Worm (Caenorhabditis elegans) whole organism, young adult: ENCODE measurements around the gene arcp-1.

ENCODE experiments used
- B0336.3 ChIP-seq: fragments of 200-800 bp; sonication (Bioruptor generic); IDR thresholded peaks from 2 replicates; pipeline ENCODE4 v1.3.6; 2022; ENCODE audit warnings: missing genetic modification characterization, missing compliant biosample characterization
- C06A6.2 ChIP-seq: fragments of 200-800 bp; sonication (Bioruptor generic); conservative IDR thresholded peaks from 2 replicates; pipeline ENCODE4 v1.3.6; 2022; ENCODE audit warnings: missing genetic modification characterization, missing compliant biosample characterization
- D2030.7 ChIP-seq: fragments of 200-800 bp; sonication (Bioruptor generic); IDR thresholded peaks from 2 replicates; pipeline ENCODE4 v1.3.6; 2022; ENCODE audit warnings: missing genetic modification reagents, missing genetic modification characterization, missing compliant biosample characterization
- F23B12.7 ChIP-seq: sonication (generic microtip); optimal IDR thresholded peaks from 2 replicates; lab custom pipeline; 2017; ENCODE audit warnings: missing genetic modification characterization, mild to moderate bottlenecking, missing compliant biosample characterization, antibody characterized with exemption, moderate library complexity; ENCODE audit not compliant: insufficient read depth
- F33H1.4 ChIP-seq: fragments of 200-800 bp; sonication (Bioruptor generic); IDR thresholded peaks from 2 replicates; pipeline ENCODE4 v1.3.6; 2022; ENCODE audit warnings: missing genetic modification reagents, missing genetic modification characterization, missing compliant biosample characterization
- F39B2.1 ChIP-seq: fragments of 200-800 bp; sonication (Bioruptor generic); IDR thresholded peaks from 2 replicates; pipeline ENCODE4 v1.3.6; 2022; ENCODE audit warnings: missing genetic modification reagents, missing genetic modification characterization, missing compliant biosample characterization
- F49E8.2 ChIP-seq: sonication (generic microtip); optimal IDR thresholded peaks from 3 replicates; lab custom pipeline; 2017; ENCODE audit warnings: missing genetic modification characterization, mild to moderate bottlenecking, missing compliant biosample characterization, antibody characterized with exemption, moderate library complexity; ENCODE audit not compliant: insufficient read depth
- F52B5.7 ChIP-seq: sonication (generic microtip); optimal IDR thresholded peaks from 2 replicates; lab custom pipeline; 2016; ENCODE audit warnings: mild to moderate bottlenecking, missing genetic modification characterization, missing compliant biosample characterization
- F55B11.4 ChIP-seq: sonication (generic microtip); optimal IDR thresholded peaks from 2 replicates; lab custom pipeline; 2016; ENCODE audit warnings: missing compliant biosample characterization, missing genetic modification characterization, borderline replicate concordance; ENCODE audit not compliant: insufficient read depth
- F57A8.1 ChIP-seq: fragments of 200-800 bp; sonication (Bioruptor generic); optimal IDR thresholded peaks from 2 replicates; lab custom pipeline; 2018; ENCODE audit warnings: mild to moderate bottlenecking, missing genetic modification characterization, moderate library complexity, missing compliant biosample characterization
- F57C9.4 ChIP-seq: sonication (generic microtip); optimal IDR thresholded peaks from 2 replicates; lab custom pipeline; 2017; ENCODE audit warnings: mild to moderate bottlenecking, missing genetic modification characterization, missing compliant biosample characterization
- T07F8.4 ChIP-seq: sonication (generic microtip); optimal IDR thresholded peaks from 2 replicates; lab custom pipeline; 2016; ENCODE audit warnings: mild to moderate bottlenecking, missing genetic modification characterization, moderate library complexity, missing compliant biosample characterization
- T26A5.8 ChIP-seq: sonication (generic microtip); optimal IDR thresholded peaks from 2 replicates; lab custom pipeline; 2016; ENCODE audit warnings: missing genetic modification characterization, missing compliant biosample characterization
- Y79H2A.3 ChIP-seq: fragments of 200-800 bp; sonication (Bioruptor generic); conservative IDR thresholded peaks from 2 replicates; pipeline ENCODE4 v1.3.6; 2022; ENCODE audit warnings: missing genetic modification reagents, missing genetic modification characterization, missing compliant biosample characterization
- ama-1 ChIP-seq, 3 experiments: fragments of 150-350 bp in 1 of 3; sonication (generic microtip) in 2 of 3; optimal IDR thresholded peaks; 2 replicates each; lab custom pipeline; 2014 to 2018; ENCODE audit warnings: missing biosample characterization in 2 of 3, missing genetic modification characterization in 2 of 3, missing genetic modification reagents in 2 of 3
- aptf-3 ChIP-seq: fragments of 200-800 bp; sonication (Bioruptor generic); IDR thresholded peaks from 2 replicates; pipeline ENCODE4 v1.3.6; 2022; ENCODE audit warnings: missing genetic modification characterization, missing compliant biosample characterization
- atf-7 ChIP-seq: sonication (generic microtip); optimal IDR thresholded peaks from 2 replicates; lab custom pipeline; 2017; ENCODE audit warnings: mild to moderate bottlenecking, missing genetic modification characterization, missing compliant biosample characterization
- ccch-3 ChIP-seq: fragments of 200-800 bp; sonication (Bioruptor generic); optimal IDR thresholded peaks from 2 replicates; lab custom pipeline; 2018; ENCODE audit warnings: mild to moderate bottlenecking, missing genetic modification characterization, missing compliant biosample characterization
- cebp-1 ChIP-seq, 2 experiments: fragments of 200-800 bp in 1 of 2; sonication (Bioruptor generic) in 1 of 2; sonication (generic microtip) in 1 of 2; IDR thresholded peaks in 1 of 2; optimal IDR thresholded peaks in 1 of 2; 2 replicates each; pipeline versions ENCODE4 v1.3.6 to Lab custom; 2017 to 2022; ENCODE audit warnings: missing compliant biosample characterization in 2 of 2, missing genetic modification characterization in 2 of 2, mild to moderate bottlenecking in 1 of 2, missing genetic modification reagents in 1 of 2, moderate library complexity in 1 of 2
- ceh-27 ChIP-seq: fragments of 200-800 bp; sonication (Bioruptor generic); optimal IDR thresholded peaks from 2 replicates; lab custom pipeline; 2018; ENCODE audit warnings: mild to moderate bottlenecking, missing genetic modification characterization, moderate library complexity, missing compliant biosample characterization
- ceh-79 ChIP-seq: sonication (generic microtip); optimal IDR thresholded peaks from 2 replicates; lab custom pipeline; 2017; ENCODE audit warnings: mild to moderate bottlenecking, missing genetic modification characterization, missing compliant biosample characterization
- efl-1 ChIP-seq: fragments of 150-350 bp; optimal IDR thresholded peaks from 2 replicates; lab custom pipeline; 2014; ENCODE audit warnings: missing biosample characterization, missing genetic modification reagents, missing genetic modification characterization
- egl-44 ChIP-seq: fragments of 200-800 bp; sonication (Bioruptor generic); IDR thresholded peaks from 2 replicates; pipeline ENCODE4 v1.3.6; 2022; ENCODE audit warnings: missing genetic modification reagents, missing genetic modification characterization, missing compliant biosample characterization
- gei-17 ChIP-seq: fragments of 200-800 bp; sonication (Bioruptor generic); optimal IDR thresholded peaks from 2 replicates; lab custom pipeline; 2018; ENCODE audit warnings: mild to moderate bottlenecking, missing genetic modification characterization, missing compliant biosample characterization
- hlh-12 ChIP-seq: sonication (generic microtip); optimal IDR thresholded peaks from 2 replicates; lab custom pipeline; 2016; ENCODE audit warnings: missing genetic modification characterization, missing compliant biosample characterization
- hmg-1.2 ChIP-seq: fragments of 200-800 bp; sonication (Bioruptor generic); IDR thresholded peaks from 2 replicates; pipeline ENCODE4 v1.3.6; 2022; ENCODE audit warnings: missing genetic modification reagents, missing genetic modification characterization, missing compliant biosample characterization
- lin-40 ChIP-seq: sonication (generic microtip); optimal IDR thresholded peaks from 2 replicates; lab custom pipeline; 2016; ENCODE audit warnings: missing genetic modification characterization, mild to moderate bottlenecking, missing compliant biosample characterization, missing genotype, missing genetic modification reagents
- lin-54 ChIP-seq: fragments of 200-800 bp; sonication (Bioruptor generic); optimal IDR thresholded peaks from 2 replicates; lab custom pipeline; 2018; ENCODE audit warnings: mild to moderate bottlenecking, missing genetic modification characterization, missing compliant biosample characterization
- lsl-1 ChIP-seq: fragments of 200-800 bp; sonication (Bioruptor generic); optimal IDR thresholded peaks from 2 replicates; lab custom pipeline; 2018; ENCODE audit warnings: mild to moderate bottlenecking, missing genetic modification characterization, moderate library complexity, missing compliant biosample characterization
- madf-3 ChIP-seq: fragments of 200-800 bp; sonication (Bioruptor generic); IDR thresholded peaks from 2 replicates; pipeline ENCODE4 v1.3.6; 2022; ENCODE audit warnings: missing genetic modification reagents, missing genetic modification characterization, missing compliant biosample characterization
- madf-6 ChIP-seq: fragments of 200-800 bp; sonication (Bioruptor generic); IDR thresholded peaks from 2 replicates; pipeline ENCODE4 v1.3.6; 2022; ENCODE audit warnings: missing genetic modification reagents, missing genetic modification characterization, missing compliant biosample characterization
- mxl-1 ChIP-seq: sonication (generic microtip); optimal IDR thresholded peaks from 2 replicates; lab custom pipeline; 2016; ENCODE audit warnings: missing genetic modification characterization, missing compliant biosample characterization
- nhr-80 ChIP-seq: sonication (generic microtip); optimal IDR thresholded peaks from 2 replicates; lab custom pipeline; 2016; ENCODE audit warnings: missing genetic modification characterization, missing compliant biosample characterization
- rec-8 ChIP-seq, 2 experiments: sonication (generic microtip); optimal IDR thresholded peaks; 2 replicates each; lab custom pipeline; 2016; ENCODE audit warnings: mild to moderate bottlenecking in 2 of 2, missing genetic modification characterization in 2 of 2, missing genetic modification reagents in 2 of 2, missing genotype in 2 of 2, missing biosample characterization in 1 of 2, missing compliant biosample characterization in 1 of 2, moderate library complexity in 1 of 2
- rpc-1 ChIP-seq, 2 experiments: fragments of 150-350 bp in 1 of 2; sonication (generic microtip) in 1 of 2; optimal IDR thresholded peaks; 2 replicates each; lab custom pipeline; 2014 to 2018; ENCODE audit warnings: missing biosample characterization in 1 of 2, missing genetic modification characterization in 1 of 2, missing genetic modification reagents in 1 of 2, missing genotype in 1 of 2
- sdz-38 ChIP-seq: sonication (generic microtip); optimal IDR thresholded peaks from 2 replicates; lab custom pipeline; 2016; ENCODE audit warnings: missing genotype, missing genetic modification characterization, missing compliant biosample characterization
- snpc-3.4 ChIP-seq: sonication (generic microtip); optimal IDR thresholded peaks from 2 replicates; lab custom pipeline; 2017; ENCODE audit warnings: missing genetic modification characterization, mild to moderate bottlenecking, missing compliant biosample characterization, antibody characterized with exemption, moderate library complexity, missing genotype, missing genetic modification reagents
- snpc-4 ChIP-seq, 5 experiments: fragments of 150-350 bp in 1 of 5; sonication (generic microtip) in 4 of 5; optimal IDR thresholded peaks; 2 replicates each; lab custom pipeline; 2014 to 2018; ENCODE audit warnings: missing genetic modification characterization in 5 of 5, missing biosample characterization in 3 of 5, antibody characterized with exemption in 2 of 5, mild to moderate bottlenecking in 2 of 5, missing compliant biosample characterization in 2 of 5, missing genotype in 2 of 5, moderate library complexity in 2 of 5, missing genetic modification reagents in 1 of 5
- somi-1 ChIP-seq: fragments of 200-800 bp; sonication (Bioruptor generic); optimal IDR thresholded peaks from 2 replicates; lab custom pipeline; 2018; ENCODE audit warnings: mild to moderate bottlenecking, missing genetic modification characterization, missing compliant biosample characterization
- tbp1 ChIP-seq: fragments of 200-800 bp; sonication (Bioruptor generic); optimal IDR thresholded peaks from 2 replicates; lab custom pipeline; 2018; ENCODE audit warnings: mild to moderate bottlenecking, missing genetic modification characterization, missing compliant biosample characterization
- tbx-9 ChIP-seq: sonication (generic microtip); optimal IDR thresholded peaks from 2 replicates; lab custom pipeline; 2016; ENCODE audit warnings: borderline replicate concordance, missing genetic modification characterization, inconsistent platforms, missing compliant biosample characterization
- xnd-1 ChIP-seq: sonication (generic microtip); optimal IDR thresholded peaks from 2 replicates; lab custom pipeline; 2016; ENCODE audit warnings: missing genotype, missing genetic modification reagents, missing genetic modification characterization, missing compliant biosample characterization
- ztf-26 ChIP-seq: sonication (generic microtip); optimal IDR thresholded peaks from 2 replicates; lab custom pipeline; 2017; ENCODE audit warnings: missing genetic modification characterization, missing compliant biosample characterization
- ztf-3 ChIP-seq: fragments of 200-800 bp; sonication (Bioruptor generic); optimal IDR thresholded peaks from 2 replicates; lab custom pipeline; 2018; ENCODE audit warnings: mild to moderate bottlenecking, missing genetic modification characterization, missing compliant biosample characterization

The arcp-1 gene

DNA sequence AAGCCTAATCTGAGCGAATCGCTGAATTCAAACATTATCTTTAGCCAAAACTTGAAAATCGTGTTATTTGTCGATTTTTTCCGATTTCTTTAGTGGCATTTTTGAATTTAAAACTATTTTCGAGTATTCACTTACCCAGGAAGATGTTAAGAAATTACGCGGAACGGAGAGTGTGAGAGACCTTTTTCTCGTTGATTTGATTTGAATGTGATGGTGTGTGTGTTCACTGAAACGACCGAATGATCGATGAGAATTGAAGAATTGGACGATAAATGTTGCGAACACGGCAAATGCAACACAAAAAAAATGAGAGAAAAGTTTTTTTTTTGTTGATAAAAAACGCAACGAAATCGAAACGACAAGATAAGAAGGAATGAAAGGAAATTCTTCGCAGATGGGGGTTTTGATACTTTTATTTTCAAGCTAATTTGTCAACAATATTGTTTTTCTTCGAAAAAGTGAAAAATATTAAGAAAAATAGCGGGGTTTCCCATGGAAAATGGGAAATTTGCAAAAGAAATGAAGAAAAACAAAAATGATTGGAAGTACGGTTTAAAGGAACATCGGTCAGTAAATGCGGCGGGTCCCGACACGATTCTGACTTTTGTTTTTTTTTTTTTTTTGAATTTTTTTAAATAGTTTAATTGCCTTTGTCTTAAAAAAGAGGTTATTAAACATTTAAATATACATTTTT is 41.2 kb upstream of the arcp-1 start, which contains the start of gene mtm-3:
Gene mtm-3, minus strand, starts transcription at position 228 of the 694 bp plus-strand sequence.
- TF ChIP-seq lsl-1 (peak; percentile 75), F49E8.2 (tag; lab: Kevin White, UChicago) (peak; percentile 7), rpc-1 (optimal IDR thresholded peaks at IDR 0.05; lab: Kevin White, UChicago) (no peak), rpc-1 (tag; optimal IDR thresholded peaks at IDR 0.05; lab: Kevin White, UChicago) (no peak), xnd-1 (tag; lab: Kevin White, UChicago) (peak; percentile 36), F33H1.4 (GFP tag; lab: Robert Waterston, UW) (peak; percentile 80), nhr-80 (tag; lab: Kevin White, UChicago) (peak; percentile 10), F57A8.1 (no peak), F55B11.4 (tag; lab: Kevin White, UChicago) (no peak), T26A5.8 (tag; lab: Kevin White, UChicago) (no peak), F52B5.7 (no peak), lin-54 (GFP tag; lab: Kevin White, UChicago) (no peak), madf-6 (GFP tag; lab: Robert Waterston, UW) (peak; percentile 64; the same call in 1 of the 2 replicates)

DNA sequence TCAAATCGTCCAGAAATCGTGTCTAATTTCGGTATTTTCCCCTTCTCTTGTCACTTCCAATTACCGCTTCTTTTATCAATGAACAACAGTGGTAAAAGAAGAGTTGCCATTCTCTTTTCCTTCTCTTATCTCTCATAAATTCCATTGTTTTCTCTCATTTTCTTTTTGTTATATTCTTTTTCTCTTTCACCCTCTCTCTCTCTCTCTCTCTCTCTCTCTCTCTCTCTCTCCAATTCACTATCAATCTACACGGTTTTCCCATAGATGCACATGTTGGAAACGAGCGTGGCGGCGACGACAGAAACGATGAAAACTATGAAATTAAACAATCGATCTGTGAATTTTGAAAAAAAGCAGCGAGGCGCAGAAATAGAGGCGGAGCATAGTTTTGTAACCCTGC is 40.0 kb upstream of the arcp-1 start:
- no peak for TF ChIP-seq ztf-3
- peak; percentile 39 for TF ChIP-seq somi-1 (GFP tag; lab: Kevin White, UChicago)
- no peak for TF ChIP-seq ceh-27 (GFP tag; lab: Kevin White, UChicago)
- peak; percentile 61; the same call in 1 of the 2 replicates for TF ChIP-seq B0336.3 (GFP tag; lab: Robert Waterston, UW)
- TF ChIP-seq mxl-1 (tag; lab: Kevin White, UChicago), result no peak
- TF ChIP-seq egl-44 (GFP tag; lab: Robert Waterston, UW), result no peak
- TF ChIP-seq C06A6.2 (GFP tag; lab: Robert Waterston, UW), result no peak
- no peak for TF ChIP-seq ccch-3 (GFP tag; lab: Kevin White, UChicago)
- TF ChIP-seq tbx-9 (tag; lab: Kevin White, UChicago), result no peak
- no peak for TF ChIP-seq cebp-1 (GFP tag; IDR thresholded peaks at IDR 0.05; lab: Robert Waterston, UW)
- TF ChIP-seq cebp-1 (tag; optimal IDR thresholded peaks at IDR 0.05; lab: Kevin White, UChicago), result peak; percentile 25
- no peak for TF ChIP-seq snpc-4 (GFP tag; optimal IDR thresholded peaks at IDR 0.05; lab: Kevin White, UChicago)
- TF ChIP-seq snpc-4 (tag; optimal IDR thresholded peaks at IDR 0.05; lab: Kevin White, UChicago), result peak in 1 of 4 experiments; percentile 0
- TF ChIP-seq T07F8.4 (tag; lab: Kevin White, UChicago), result no peak
- no peak for TF ChIP-seq D2030.7 (GFP tag; lab: Robert Waterston, UW)
- TF ChIP-seq ztf-26 (tag; lab: Kevin White, UChicago), result peak; percentile 41
- TF ChIP-seq F57C9.4 (tag; lab: Kevin White, UChicago), result no peak
- TF ChIP-seq tbp1 (GFP tag; lab: Kevin White, UChicago), result peak; percentile 30
- TF ChIP-seq hmg-1.2 (GFP tag; lab: Robert Waterston, UW), result peak; percentile 42; the same call in 1 of the 2 replicates
- TF ChIP-seq lin-40, result no peak
- TF ChIP-seq madf-6 (GFP tag; lab: Robert Waterston, UW), result no peak
- 0 out of 2 replicates have a peak, but pooled peaks have one; percentile 21 for TF ChIP-seq madf-3 (GFP tag; lab: Robert Waterston, UW)
- no peak for TF ChIP-seq sdz-38 (tag; lab: Kevin White, UChicago)
- no peak for TF ChIP-seq hlh-12
- TF ChIP-seq F23B12.7, result no peak
- TF ChIP-seq ama-1 (optimal IDR thresholded peaks at IDR 0.05; lab: Kevin White, UChicago), result peak; percentile 56
- TF ChIP-seq ama-1 (GFP tag; optimal IDR thresholded peaks at IDR 0.05; lab: Kevin White, UChicago), result no peak
- no peak for TF ChIP-seq efl-1 (GFP tag; lab: Kevin White, UChicago)
- no peak for TF ChIP-seq Y79H2A.3 (GFP tag; lab: Robert Waterston, UW)
- TF ChIP-seq ceh-79, result no peak
- no peak for TF ChIP-seq F39B2.1 (GFP tag; lab: Robert Waterston, UW)
- TF ChIP-seq rec-8 (tag; optimal IDR thresholded peaks at IDR 0.05; lab: Kevin White, UChicago), result no peak
- TF ChIP-seq atf-7, result no peak
- no peak for TF ChIP-seq gei-17
- no peak for TF ChIP-seq aptf-3 (GFP tag; lab: Robert Waterston, UW)
- TF ChIP-seq snpc-3.4 (tag; lab: Kevin White, UChicago), result no peak
